Fruit fly (Drosophila melanogaster) whole organism, embryonic: Measurements from ENCODE around the gene CG44428.

ENCODE experiments used
- Antp ChIP-seq: fragments of 200-800 bp; sonication (Bioruptor generic); optimal IDR thresholded peaks from 3 replicates; lab custom pipeline; 2016; ENCODE audit warnings: missing biosample characterization, missing genetic modification characterization
- Asciz ChIP-seq: fragments of 200-800 bp; sonication (Bioruptor generic); optimal IDR thresholded peaks from 2 replicates; lab custom pipeline; 2017; ENCODE audit warnings: missing biosample characterization, mild to moderate bottlenecking, missing genetic modification characterization, missing genetic modification reagents
- Awh ChIP-seq: fragments of 200-800 bp; sonication (Bioruptor generic); IDR thresholded peaks from 2 replicates; pipeline ENCODE4, ENCODE4 v1.3.6; 2022; ENCODE audit warnings: missing biosample characterization, missing genetic modification characterization
- CG10209 ChIP-seq: fragments of 200-800 bp; sonication (Bioruptor generic); optimal IDR thresholded peaks from 3 replicates; lab custom pipeline; 2017; ENCODE audit warnings: missing biosample characterization, mild to moderate bottlenecking, missing genetic modification characterization, missing genetic modification reagents
- CG10543 ChIP-seq: fragments of 200-800 bp; sonication (Bioruptor generic); optimal IDR thresholded peaks from 3 replicates; lab custom pipeline; 2017; ENCODE audit warnings: missing biosample characterization, mild to moderate bottlenecking, missing genetic modification characterization, moderate library complexity
- CG11504 ChIP-seq: fragments of 200-800 bp; sonication (Bioruptor generic); optimal IDR thresholded peaks from 3 replicates; lab custom pipeline; 2019; ENCODE audit warnings: missing biosample characterization, mild to moderate bottlenecking, missing genetic modification characterization, moderate library complexity
- CG12071 ChIP-seq: fragments of 200-800 bp; sonication (Bioruptor generic); optimal IDR thresholded peaks from 3 replicates; lab custom pipeline; 2018; ENCODE audit warnings: missing biosample characterization, mild to moderate bottlenecking, missing genetic modification characterization
- CG15479 ChIP-seq: fragments of 200-800 bp; sonication (Bioruptor generic); optimal IDR thresholded peaks from 3 replicates; lab custom pipeline; 2019; ENCODE audit warnings: missing biosample characterization, mild to moderate bottlenecking, missing genetic modification characterization, moderate library complexity
- CG15601 ChIP-seq: fragments of 200-800 bp; sonication (Bioruptor generic); optimal IDR thresholded peaks from 3 replicates; lab custom pipeline; 2019; ENCODE audit warnings: missing biosample characterization, mild to moderate bottlenecking, missing genetic modification characterization, moderate library complexity
- CG17612 ChIP-seq: fragments of 200-800 bp; sonication (Bioruptor generic); IDR thresholded peaks from 2 replicates; pipeline ENCODE4 v1.3.6; 2022; ENCODE audit warnings: missing biosample characterization, missing genetic modification characterization
- CG2120 ChIP-seq: fragments of 200-800 bp; sonication (Bioruptor generic); optimal IDR thresholded peaks from 3 replicates; lab custom pipeline; 2016; ENCODE audit warnings: missing biosample characterization, missing genetic modification characterization
- CG2875 ChIP-seq: fragments of 200-800 bp; sonication (Bioruptor generic); optimal IDR thresholded peaks from 2 replicates; lab custom pipeline; 2017; ENCODE audit warnings: missing biosample characterization, mild to moderate bottlenecking, missing genetic modification characterization, missing genetic modification reagents
- CG34422 ChIP-seq: fragments of 200-800 bp; sonication (Bioruptor generic); IDR thresholded peaks from 3 replicates; pipeline ENCODE4 v1.3.6; 2022; ENCODE audit warnings: missing biosample characterization, missing genetic modification characterization
- CG3838 ChIP-seq: fragments of 200-800 bp; sonication (Bioruptor generic); optimal IDR thresholded peaks from 3 replicates; lab custom pipeline; 2016; ENCODE audit warnings: missing biosample characterization, missing genetic modification characterization
- CG4328 ChIP-seq: fragments of 200-800 bp; sonication (Bioruptor generic); optimal IDR thresholded peaks from 3 replicates; lab custom pipeline; 2017; ENCODE audit warnings: missing biosample characterization, missing genetic modification reagents, missing genetic modification characterization
- CG5180 ChIP-seq: fragments of 200-800 bp; sonication (Bioruptor generic); optimal IDR thresholded peaks from 3 replicates; lab custom pipeline; 2017; ENCODE audit warnings: missing biosample characterization, missing genetic modification characterization, mild to moderate bottlenecking, moderate library complexity, missing genetic modification reagents
- CG6272 ChIP-seq: fragments of 200-800 bp; sonication (Bioruptor generic); IDR thresholded peaks from 2 replicates; pipeline ENCODE4 v1.3.6; 2022; ENCODE audit warnings: missing biosample characterization, missing genetic modification characterization
- CG7987 ChIP-seq: fragments of 200-800 bp; sonication (Bioruptor generic); optimal IDR thresholded peaks from 2 replicates; lab custom pipeline; 2018; ENCODE audit warnings: missing biosample characterization, mild to moderate bottlenecking, missing genetic modification characterization, moderate library complexity
- CrebB ChIP-seq: fragments of 200-800 bp; sonication (Bioruptor generic); optimal IDR thresholded peaks from 3 replicates; lab custom pipeline; 2018; ENCODE audit warnings: missing biosample characterization, mild to moderate bottlenecking, missing genetic modification characterization
- D ChIP-seq, 2 experiments: fragments of 200-800 bp in 1 of 2; fragments of >200 bp in 1 of 2; sonication (Bioruptor generic) in 1 of 2; optimal IDR thresholded peaks; 2 replicates in 1 of 2; 3 replicates in 1 of 2; lab custom pipeline; 2017; ENCODE audit warnings: mild to moderate bottlenecking in 1 of 2, missing biosample characterization in 1 of 2, missing genetic modification characterization in 1 of 2, missing genetic modification reagents in 1 of 2
- Fer1 ChIP-seq: fragments of 200-800 bp; sonication (Bioruptor generic); optimal IDR thresholded peaks from 2 replicates; lab custom pipeline; 2017; ENCODE audit warnings: missing biosample characterization, mild to moderate bottlenecking, missing genetic modification characterization
- Hmr ChIP-seq: fragments of 200-800 bp; sonication (Bioruptor generic); optimal IDR thresholded peaks from 3 replicates; lab custom pipeline; 2017; ENCODE audit warnings: mild to moderate bottlenecking, missing biosample characterization, missing genetic modification reagents, missing genetic modification characterization
- Hr39 ChIP-seq: fragments of >200 bp; optimal IDR thresholded peaks from 2 replicates; lab custom pipeline; 2017
- MESR4 ChIP-seq: fragments of 200-800 bp; sonication (Bioruptor generic); optimal IDR thresholded peaks from 2 replicates; lab custom pipeline; 2018; ENCODE audit warnings: missing biosample characterization, mild to moderate bottlenecking, missing genetic modification characterization, moderate library complexity
- Max ChIP-seq: fragments of 200-800 bp; sonication (Bioruptor generic); optimal IDR thresholded peaks from 2 replicates; lab custom pipeline; 2016; ENCODE audit warnings: missing biosample characterization, mild to moderate bottlenecking, missing genetic modification characterization
- Med ChIP-seq: fragments of 200-800 bp; sonication (Bioruptor generic); peaks from one replicate; lab custom pipeline; 2016; ENCODE audit warnings: missing biosample characterization, missing genetic modification characterization, mild to moderate bottlenecking, inconsistent platforms, moderate library complexity
- NC2β ChIP-seq: fragments of 200-800 bp; sonication (Bioruptor generic); optimal IDR thresholded peaks from 2 replicates; lab custom pipeline; 2016; ENCODE audit warnings: missing biosample characterization, missing genetic modification characterization
- Rfx ChIP-seq: fragments of 200-800 bp; sonication (Bioruptor generic); IDR thresholded peaks from 2 replicates; pipeline ENCODE4 v1.3.6; 2022; ENCODE audit warnings: missing biosample characterization, missing genetic modification characterization
- Sox100B ChIP-seq: fragments of 200-800 bp; sonication (Bioruptor generic); optimal IDR thresholded peaks from 3 replicates; lab custom pipeline; 2018; ENCODE audit warnings: missing biosample characterization, mild to moderate bottlenecking, missing genetic modification characterization
- amos ChIP-seq: fragments of 200-800 bp; sonication (Bioruptor generic); IDR thresholded peaks from 2 replicates; pipeline ENCODE4 v1.3.6; 2022; ENCODE audit warnings: missing biosample characterization, missing genetic modification characterization; ENCODE audit not compliant: partially characterized antibody
- bsh ChIP-seq, 2 experiments: fragments of 200-800 bp; sonication (Bioruptor generic); optimal IDR thresholded peaks; 2 replicates each; lab custom pipeline; 2017 to 2018; ENCODE audit warnings: mild to moderate bottlenecking in 2 of 2, missing biosample characterization in 2 of 2, missing genetic modification characterization in 2 of 2, moderate library complexity in 1 of 2
- crp ChIP-seq, 2 experiments: fragments of 200-800 bp; sonication (Bioruptor generic); optimal IDR thresholded peaks; 2 replicates in 1 of 2; 3 replicates in 1 of 2; lab custom pipeline; 2017; ENCODE audit warnings: missing biosample characterization in 2 of 2, missing genetic modification characterization in 2 of 2, mild to moderate bottlenecking in 1 of 2, moderate library complexity in 1 of 2
- dysf ChIP-seq: fragments of 200-800 bp; sonication (Bioruptor generic); IDR thresholded peaks from 3 replicates; pipeline ENCODE4 v1.3.6; 2022; ENCODE audit warnings: missing biosample characterization, missing genetic modification characterization
- ewg ChIP-seq: fragments of 200-800 bp; sonication (Bioruptor generic); optimal IDR thresholded peaks from 3 replicates; lab custom pipeline; 2017; ENCODE audit warnings: mild to moderate bottlenecking, missing biosample characterization, missing genetic modification reagents, missing genetic modification characterization
- fru ChIP-seq: fragments of >200 bp; optimal IDR thresholded peaks from 2 replicates; lab custom pipeline; 2017
- insv ChIP-seq, 2 experiments: fragments of 200-800 bp; sonication (Bioruptor generic); optimal IDR thresholded peaks; 3 replicates each; lab custom pipeline; 2016 to 2018; ENCODE audit warnings: missing biosample characterization in 2 of 2, missing genetic modification characterization in 2 of 2
- kay ChIP-seq: fragments of 200-800 bp; sonication (Bioruptor generic); optimal IDR thresholded peaks from 2 replicates; lab custom pipeline; 2016; ENCODE audit warnings: missing biosample characterization, missing genetic modification characterization
- ken ChIP-seq: fragments of 200-800 bp; sonication (Bioruptor generic); IDR thresholded peaks from 3 replicates; pipeline ENCODE4 v1.3.6; 2022; ENCODE audit warnings: missing biosample characterization, missing genetic modification characterization
- luna ChIP-seq: fragments of 200-800 bp; sonication (Bioruptor generic); optimal IDR thresholded peaks from 2 replicates; lab custom pipeline; 2016; ENCODE audit warnings: missing biosample characterization, missing genetic modification characterization
- mirr ChIP-seq: fragments of 200-800 bp; sonication (Bioruptor generic); optimal IDR thresholded peaks from 3 replicates; lab custom pipeline; 2018; ENCODE audit warnings: missing biosample characterization, mild to moderate bottlenecking, missing genetic modification characterization
- pan ChIP-seq, 4 experiments: fragments of >200 bp in 3 of 4; fragments of 200-800 bp in 1 of 4; sonication (Bioruptor generic) in 1 of 4; optimal IDR thresholded peaks in 3 of 4; IDR thresholded peaks in 1 of 4; 2 replicates each; pipeline versions ENCODE4 v1.3.6 to Lab custom; 2017 to 2022; ENCODE audit warnings: missing biosample characterization in 2 of 4, missing genetic modification characterization in 2 of 4, mixed read lengths in 1 of 4
- rib ChIP-seq: fragments of 200-800 bp; sonication (Bioruptor generic); IDR thresholded peaks from 2 replicates; pipeline ENCODE4 v1.3.6; 2022; ENCODE audit warnings: missing biosample characterization, missing genetic modification characterization
- row ChIP-seq: fragments of 200-800 bp; sonication (Bioruptor generic); IDR thresholded peaks from 3 replicates; pipeline ENCODE4 v1.3.6; 2022; ENCODE audit warnings: missing biosample characterization, missing genetic modification characterization
- schlank ChIP-seq: fragments of 200-800 bp; sonication (Bioruptor generic); optimal IDR thresholded peaks from 2 replicates; lab custom pipeline; 2018; ENCODE audit warnings: missing biosample characterization, mild to moderate bottlenecking, missing genetic modification characterization
- sens ChIP-seq: fragments of 200-800 bp; sonication (Bioruptor generic); peaks from one replicate; lab custom pipeline; 2016; ENCODE audit warnings: missing biosample characterization, missing genetic modification characterization
- so ChIP-seq: fragments of 200-800 bp; sonication (Bioruptor generic); IDR thresholded peaks from 3 replicates; pipeline ENCODE4 v1.3.6; 2022; ENCODE audit warnings: missing biosample characterization, missing genetic modification characterization
- sqz ChIP-seq: fragments of 200-800 bp; sonication (Bioruptor generic); optimal IDR thresholded peaks from 3 replicates; lab custom pipeline; 2018; ENCODE audit warnings: missing biosample characterization, mild to moderate bottlenecking, missing genetic modification characterization
- tio ChIP-seq: fragments of 200-800 bp; sonication (Bioruptor generic); optimal IDR thresholded peaks from 2 replicates; lab custom pipeline; 2017; ENCODE audit warnings: missing biosample characterization, missing genetic modification characterization, inconsistent platforms
- wdn ChIP-seq: fragments of 200-800 bp; sonication (Bioruptor generic); IDR thresholded peaks from 2 replicates; pipeline ENCODE4 v1.3.6; 2022; ENCODE audit warnings: missing biosample characterization, missing genetic modification characterization
- wek ChIP-seq: fragments of 200-800 bp; sonication (Bioruptor generic); optimal IDR thresholded peaks from 3 replicates; lab custom pipeline; 2018; ENCODE audit warnings: missing biosample characterization, mild to moderate bottlenecking, missing genetic modification characterization, moderate library complexity

CG44428 gene

dm6 chrX:13570255-13570654 is 40.2 kb upstream of the CG44428 start (continued):
- TF ChIP-seq CG10543 (peak; percentile 44), row (GFP tag; lab: Robert Waterston, UW) (no peak), amos (GFP tag; lab: Robert Waterston, UW) (no peak), CrebB (tag; lab: Kevin White, UChicago) (no peak), ken (no peak), CG17612 (no peak), CG5180 (GFP tag; lab: Kevin White, UChicago) (peak; percentile 10), MESR4 (GFP tag; lab: Kevin White, UChicago) (no peak), Antp (no peak), dysf (GFP tag; lab: Robert Waterston, UW) (0 out of 3 replicates have a peak, but pooled peaks have one; percentile 28), CG6272 (GFP tag; lab: Robert Waterston, UW) (no peak), ewg (GFP tag; lab: Kevin White, UChicago) (no peak), wek (GFP tag; lab: Kevin White, UChicago) (peak; percentile 30), CG7987 (GFP tag; lab: Kevin White, UChicago) (peak; percentile 5), CG34422 (GFP tag; lab: Robert Waterston, UW) (no peak), CG10209 (GFP tag; lab: Kevin White, UChicago) (peak; percentile 21), insv (GFP tag; optimal IDR thresholded peaks at IDR 0.05; lab: Kevin White, UChicago) (no peak), CG2120 (GFP tag; lab: Kevin White, UChicago) (peak; percentile 10), fru (no peak), mirr (GFP tag; lab: Kevin White, UChicago) (peak; percentile 1), CG2875 (no peak), Med (GFP tag; lab: Kevin White, UChicago) (peak; percentile 68), Hr39 (lab: Kevin White, UChicago) (no peak), CG12071 (peak; percentile 40), Awh (GFP tag; lab: Robert Waterston, UW) (peak; percentile 66; the same call in 1 of the 2 replicates), bsh (GFP tag; optimal IDR thresholded peaks at IDR 0.05; lab: Kevin White, UChicago) (peak in 1 of 2 experiments; percentile 32), CG15601 (tag; lab: Kevin White, UChicago) (peak; percentile 37), crp (GFP tag; optimal IDR thresholded peaks at IDR 0.05; lab: Kevin White, UChicago) (no peak), so (GFP tag; lab: Robert Waterston, UW) (no peak), schlank (tag; lab: Kevin White, UChicago) (no peak), Asciz (GFP tag; lab: Kevin White, UChicago) (peak; percentile 14), sens (GFP tag; lab: Kevin White, UChicago) (peak; percentile 75), NC2β (no peak), pan (optimal IDR thresholded peaks at IDR 0.05; lab: Kevin White, UChicago) (no peak), pan (GFP tag; optimal IDR thresholded peaks at IDR 0.05 in 1 of 2, IDR thresholded peaks at IDR 0.05 in 1 of 2) (no peak), Fer1 (GFP tag; lab: Kevin White, UChicago) (peak; percentile 39), kay (GFP tag; lab: Kevin White, UChicago) (no peak), Sox100B (peak; percentile 10), CG11504 (tag; lab: Kevin White, UChicago) (no peak), sqz (peak; percentile 20), CG4328 (GFP tag; lab: Kevin White, UChicago) (peak; percentile 39), Rfx (GFP tag; lab: Robert Waterston, UW) (no peak; the same call in 1 of the 2 replicates), Max (GFP tag; lab: Kevin White, UChicago) (no peak), luna (no peak), tio (GFP tag; lab: Kevin White, UChicago) (no peak), Hmr (GFP tag; lab: Kevin White, UChicago) (peak; percentile 52), wdn (GFP tag; lab: Robert Waterston, UW) (no peak), CG3838 (GFP tag; lab: Kevin White, UChicago) (no peak), CG15479 (GFP tag; lab: Kevin White, UChicago) (no peak), D (optimal IDR thresholded peaks at IDR 0.05; lab: Kevin White, UChicago) (no peak), D (GFP tag; optimal IDR thresholded peaks at IDR 0.05; lab: Kevin White, UChicago) (no peak), rib (GFP tag; lab: Robert Waterston, UW) (no peak)
